Worm (Caenorhabditis elegans) whole organism, L4 larva: ENCODE data around the gene tat-3.

Experiments used
- F10B5.3 ChIP-seq: sonication (generic microtip); optimal IDR thresholded peaks from 2 replicates; lab custom pipeline; 2016; ENCODE audit warnings: mild to moderate bottlenecking, missing genetic modification characterization, missing compliant biosample characterization
- F44E2.7 ChIP-seq: fragments of 200-800 bp; sonication (Bioruptor generic); IDR thresholded peaks from 2 replicates; pipeline ENCODE4 v2.1.2; 2022; ENCODE audit warnings: missing genetic modification characterization, missing compliant biosample characterization
- F49E8.2 ChIP-seq: sonication (generic microtip); optimal IDR thresholded peaks from 2 replicates; lab custom pipeline; 2016; ENCODE audit warnings: missing compliant biosample characterization, mild to moderate bottlenecking, missing genetic modification characterization, borderline replicate concordance
- T26A8.4 ChIP-seq: fragments of 200-800 bp; sonication (Bioruptor generic); IDR thresholded peaks from 2 replicates; pipeline ENCODE4 v1.3.6; 2022; ENCODE audit warnings: missing genetic modification characterization, missing compliant biosample characterization
- Y48G9A.11 ChIP-seq: fragments of 200-800 bp; sonication (Bioruptor generic); IDR thresholded peaks from 2 replicates; pipeline ENCODE4 v1.3.6; 2022; ENCODE audit warnings: missing genetic modification reagents, missing genetic modification characterization, missing compliant biosample characterization
- ZK337.2 ChIP-seq: fragments of 200-800 bp; sonication (Bioruptor generic); IDR thresholded peaks from 2 replicates; pipeline ENCODE4 v1.3.6; 2022; ENCODE audit warnings: missing genetic modification reagents, missing genetic modification characterization, missing compliant biosample characterization
- ZK546.5 ChIP-seq, 2 experiments: sonication (generic microtip); optimal IDR thresholded peaks; 2 replicates each; lab custom pipeline; 2017; ENCODE audit warnings: missing biosample characterization in 2 of 2, missing genetic modification characterization in 2 of 2
- aly-2 ChIP-seq: sonication (generic microtip); optimal IDR thresholded peaks from 2 replicates; lab custom pipeline; 2018; ENCODE audit warnings: missing biosample characterization, missing genetic modification characterization
- arid-1 ChIP-seq: fragments of 200-800 bp; sonication (Bioruptor generic); conservative IDR thresholded peaks from 2 replicates; pipeline ENCODE4 v1.3.6; 2022; ENCODE audit warnings: missing genetic modification reagents, missing genetic modification characterization, missing compliant biosample characterization
- attf-4 ChIP-seq: sonication (generic microtip); optimal IDR thresholded peaks from 3 replicates; lab custom pipeline; 2017; ENCODE audit warnings: missing biosample characterization, missing genetic modification characterization
- ceh-28 ChIP-seq: fragments of 150-350 bp; optimal IDR thresholded peaks from 2 replicates; lab custom pipeline; 2014; ENCODE audit warnings: missing biosample characterization, missing genetic modification reagents, missing genetic modification characterization
- ceh-32 ChIP-seq: sonication (generic microtip); optimal IDR thresholded peaks from 2 replicates; lab custom pipeline; 2016; ENCODE audit warnings: mild to moderate bottlenecking, missing genetic modification characterization, missing compliant biosample characterization; ENCODE audit not compliant: poor library complexity
- ceh-62 ChIP-seq: sonication (generic microtip); optimal IDR thresholded peaks from 2 replicates; lab custom pipeline; 2017; ENCODE audit warnings: missing biosample characterization, missing genetic modification characterization
- ces-1 ChIP-seq: fragments of 150-350 bp; sonication (generic microtip); optimal IDR thresholded peaks from 4 replicates; lab custom pipeline; 2014; ENCODE audit warnings: missing biosample characterization, missing genetic modification reagents, missing genetic modification characterization
- ctbp-1 ChIP-seq: fragments of 200-800 bp; sonication (Bioruptor generic); IDR thresholded peaks from 2 replicates; pipeline ENCODE4 v1.3.6; 2022; ENCODE audit warnings: missing genetic modification reagents, missing genetic modification characterization, missing compliant biosample characterization
- daf-19 ChIP-seq: fragments of 200-800 bp; sonication (Bioruptor generic); conservative IDR thresholded peaks from 2 replicates; pipeline ENCODE4 v1.3.6; 2022; ENCODE audit warnings: missing genetic modification characterization, missing compliant biosample characterization
- daf-8 ChIP-seq: fragments of 200-800 bp; sonication (Bioruptor generic); IDR thresholded peaks from 2 replicates; pipeline ENCODE4 v1.3.6; 2022; ENCODE audit warnings: missing genetic modification characterization, missing compliant biosample characterization
- dmd-8 ChIP-seq: fragments of 200-800 bp; sonication (Bioruptor generic); IDR thresholded peaks from 2 replicates; pipeline ENCODE4 v1.3.6; 2022; ENCODE audit warnings: missing genetic modification characterization, missing compliant biosample characterization
- fos-1 ChIP-seq: fragments of 150-350 bp; optimal IDR thresholded peaks from 2 replicates; lab custom pipeline; 2014; ENCODE audit warnings: missing biosample characterization, missing genetic modification characterization
- hif-1 ChIP-seq, 2 experiments: sonication (generic microtip); optimal IDR thresholded peaks; 2 replicates each; lab custom pipeline; 2016 to 2017; ENCODE audit warnings: missing compliant biosample characterization in 2 of 2, missing genetic modification characterization in 2 of 2, missing genetic modification reagents in 2 of 2, missing genotype in 2 of 2, mild to moderate bottlenecking in 1 of 2
- hlh-11 ChIP-seq: fragments of 200-800 bp; sonication (Bioruptor generic); optimal IDR thresholded peaks from 2 replicates; lab custom pipeline; 2018; ENCODE audit warnings: mild to moderate bottlenecking, missing genetic modification characterization, missing compliant biosample characterization
- jun-1 ChIP-seq: fragments of 150-350 bp; optimal IDR thresholded peaks from 2 replicates; lab custom pipeline; 2014; ENCODE audit warnings: missing biosample characterization, missing genetic modification reagents, missing genetic modification characterization
- lin-13 ChIP-seq: fragments of 150-350 bp; optimal IDR thresholded peaks from 2 replicates; lab custom pipeline; 2014; ENCODE audit warnings: missing biosample characterization, missing genetic modification reagents, missing genetic modification characterization
- lin-15B ChIP-seq: fragments of 150-350 bp; sonication (generic microtip); optimal IDR thresholded peaks from 3 replicates; lab custom pipeline; 2014; ENCODE audit warnings: missing biosample characterization, missing genetic modification characterization
- lin-29 ChIP-seq: fragments of 200-800 bp; sonication (Bioruptor generic); IDR thresholded peaks from 2 replicates; pipeline ENCODE4 v1.3.6; 2022; ENCODE audit warnings: missing genetic modification reagents, missing genetic modification characterization, missing compliant biosample characterization
- lsy-2 ChIP-seq, 2 experiments: fragments of 150-350 bp in 1 of 2; sonication (generic microtip) in 1 of 2; optimal IDR thresholded peaks; 2 replicates each; lab custom pipeline; 2014 to 2017; ENCODE audit warnings: missing biosample characterization in 2 of 2, missing genetic modification characterization in 2 of 2
- madf-5 ChIP-seq, 2 experiments: fragments of 200-800 bp; sonication (Bioruptor generic); IDR thresholded peaks; 2 replicates each; pipeline ENCODE4 v1.3.6; 2022; ENCODE audit warnings: missing compliant biosample characterization in 2 of 2, missing genetic modification characterization in 2 of 2
- mep-1 ChIP-seq: fragments of 150-350 bp; sonication (generic microtip); optimal IDR thresholded peaks from 3 replicates; lab custom pipeline; 2014; ENCODE audit warnings: missing biosample characterization, missing genetic modification characterization
- mes-2 ChIP-seq: sonication (generic microtip); optimal IDR thresholded peaks from 2 replicates; lab custom pipeline; 2016; ENCODE audit warnings: missing genotype, mild to moderate bottlenecking, missing genetic modification characterization, missing compliant biosample characterization; ENCODE audit not compliant: poor library complexity, severe bottlenecking
- nhr-102 ChIP-seq: sonication (generic microtip); optimal IDR thresholded peaks from 2 replicates; lab custom pipeline; 2016; ENCODE audit warnings: mild to moderate bottlenecking, missing genetic modification characterization, moderate library complexity, missing compliant biosample characterization
- nhr-111 ChIP-seq: fragments of 200-800 bp; sonication (Bioruptor generic); optimal IDR thresholded peaks from 2 replicates; lab custom pipeline; 2018; ENCODE audit warnings: mild to moderate bottlenecking, missing genetic modification characterization, missing compliant biosample characterization
- nhr-41 ChIP-seq: fragments of 200-800 bp; sonication (Bioruptor generic); IDR thresholded peaks from 2 replicates; pipeline ENCODE4 v1.3.6; 2022; ENCODE audit warnings: missing genetic modification reagents, missing genetic modification characterization, missing compliant biosample characterization
- nhr-42 ChIP-seq: fragments of 200-800 bp; sonication (Bioruptor generic); IDR thresholded peaks from 2 replicates; pipeline ENCODE4 v1.3.6; 2022; ENCODE audit warnings: missing genetic modification characterization, missing compliant biosample characterization
- nhr-6 ChIP-seq: fragments of 150-350 bp; optimal IDR thresholded peaks from 2 replicates; lab custom pipeline; 2014; ENCODE audit warnings: missing biosample characterization, missing genetic modification characterization
- pha-4 ChIP-seq, 2 experiments: fragments of 150-350 bp in 1 of 2; fragments of 200-800 bp in 1 of 2; sonication (Bioruptor generic) in 1 of 2; IDR thresholded peaks in 1 of 2; optimal IDR thresholded peaks in 1 of 2; 2 replicates each; pipeline versions ENCODE4 v1.3.6 to Lab custom; 2014 to 2022; ENCODE audit warnings: missing genetic modification characterization in 2 of 2, missing genetic modification reagents in 2 of 2, missing biosample characterization in 1 of 2, missing compliant biosample characterization in 1 of 2
- php-3 ChIP-seq: fragments of 200-800 bp; sonication (Bioruptor generic); IDR thresholded peaks from 2 replicates; pipeline ENCODE4 v1.3.6; 2022; ENCODE audit warnings: missing genetic modification reagents, missing genetic modification characterization, missing compliant biosample characterization
- rbr-2 ChIP-seq: sonication (generic microtip); optimal IDR thresholded peaks from 2 replicates; lab custom pipeline; 2016; ENCODE audit warnings: missing genotype, missing genetic modification characterization, missing compliant biosample characterization
- set-16 ChIP-seq: fragments of 200-800 bp; sonication (Bioruptor generic); IDR thresholded peaks from 2 replicates; pipeline ENCODE4 v1.3.6; 2022; ENCODE audit warnings: missing genetic modification reagents, missing genetic modification characterization, missing compliant biosample characterization
- skn-1 ChIP-seq: fragments of 150-350 bp; optimal IDR thresholded peaks from 2 replicates; lab custom pipeline; 2014; ENCODE audit warnings: missing biosample characterization, missing genetic modification characterization
- snpc-1.2 ChIP-seq: fragments of 200-800 bp; sonication (Bioruptor generic); IDR thresholded peaks from 2 replicates; pipeline ENCODE4 v1.3.6; 2022; ENCODE audit warnings: missing genetic modification reagents, missing genetic modification characterization, missing compliant biosample characterization
- tag-97 ChIP-seq: fragments of 200-800 bp; sonication (Bioruptor generic); IDR thresholded peaks from 2 replicates; pipeline ENCODE4 v1.3.6; 2022; ENCODE audit warnings: missing genetic modification characterization, missing compliant biosample characterization
- unc-130 ChIP-seq: sonication (generic microtip); optimal IDR thresholded peaks from 2 replicates; lab custom pipeline; 2016; ENCODE audit warnings: missing genetic modification reagents, missing genetic modification characterization, missing compliant biosample characterization
- unc-62 ChIP-seq, 3 experiments: fragments of 150-350 bp in 1 of 3; sonication (generic microtip); optimal IDR thresholded peaks in 2 of 3; peaks in 1 of 3; 1 replicate in 1 of 3; 2 replicates in 2 of 3; lab custom pipeline; 2014 to 2017; ENCODE audit warnings: missing biosample characterization in 3 of 3, missing genetic modification characterization in 3 of 3, missing genetic modification reagents in 3 of 3, missing genotype in 1 of 3
- vab-7 ChIP-seq: fragments of 200-800 bp; sonication (Bioruptor generic); IDR thresholded peaks from 2 replicates; pipeline ENCODE4 v1.3.6; 2022; ENCODE audit warnings: missing genetic modification reagents, missing genetic modification characterization, missing compliant biosample characterization
- zfp-3 ChIP-seq: fragments of 200-800 bp; sonication (Bioruptor generic); conservative IDR thresholded peaks from 2 replicates; pipeline ENCODE4 v1.3.6; 2022; ENCODE audit warnings: missing genetic modification reagents, missing genetic modification characterization, missing compliant biosample characterization
- zip-2 ChIP-seq: fragments of 150-350 bp; optimal IDR thresholded peaks from 2 replicates; lab custom pipeline; 2014; ENCODE audit warnings: missing biosample characterization, missing genetic modification characterization

The tat-3 gene

DNA sequence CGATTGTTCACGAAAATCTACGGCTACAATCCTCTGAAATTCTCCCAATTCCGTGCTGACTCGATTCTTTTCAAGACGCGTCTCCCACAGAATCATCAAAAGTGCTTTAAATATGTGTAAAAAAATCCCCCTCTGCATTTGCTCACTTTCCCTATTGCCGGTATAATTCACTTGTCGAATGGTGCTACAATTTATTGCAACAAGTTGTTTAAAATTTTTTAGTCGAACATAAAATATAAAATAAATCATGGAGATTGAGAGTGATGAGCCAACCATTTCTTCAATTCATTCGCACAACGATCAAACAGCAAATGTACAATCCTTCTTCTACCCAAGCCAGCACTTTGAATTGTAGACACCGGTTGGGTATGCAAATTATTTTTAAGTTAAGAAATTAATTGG is 15.9 kb upstream of the tat-3 start (continued):
- no peak for TF ChIP-seq tag-97
- no peak for TF ChIP-seq lin-29 (GFP tag; lab: Robert Waterston, UW)
- no peak for TF ChIP-seq skn-1 (tag; lab: Kevin White, UChicago)
- TF ChIP-seq snpc-1.2 (GFP tag; lab: Robert Waterston, UW) = peak; percentile 65; the same call in 1 of the 2 replicates
- no peak for TF ChIP-seq set-16 (GFP tag; lab: Robert Waterston, UW)
- TF ChIP-seq F44E2.7 (GFP tag; lab: Robert Waterston, UW) = 0 out of 2 replicates have a peak, but pooled peaks have one; percentile 34
- peak; percentile 64 for TF ChIP-seq Y48G9A.11 (GFP tag; lab: Robert Waterston, UW)
- no peak for TF ChIP-seq lsy-2 (tag; optimal IDR thresholded peaks at IDR 0.05; lab: Kevin White, UChicago)
- no peak for TF ChIP-seq nhr-42
- 0 out of 2 replicates have a peak, but pooled peaks have one; percentile 52 for TF ChIP-seq T26A8.4
- no peak for TF ChIP-seq vab-7
- TF ChIP-seq nhr-6 (tag; lab: Kevin White, UChicago) = no peak
- TF ChIP-seq zip-2 (tag; lab: Kevin White, UChicago) = no peak
- no peak for TF ChIP-seq attf-4 (tag; lab: Kevin White, UChicago)
- no peak for TF ChIP-seq fos-1 (tag; lab: Kevin White, UChicago)
- no peak for TF ChIP-seq dmd-8 (GFP tag; lab: Robert Waterston, UW)
- 0 out of 4 replicates have a peak, but pooled peaks of 1 of the 2 experiments have one; percentile 31 for TF ChIP-seq madf-5 (GFP tag; IDR thresholded peaks at IDR 0.05; lab: Robert Waterston, UW)
- TF ChIP-seq pha-4 (GFP tag; IDR thresholded peaks at IDR 0.05; lab: Robert Waterston, UW) = peak; percentile 69; the same call in 1 of the 2 replicates
- TF ChIP-seq pha-4 (tag; optimal IDR thresholded peaks at IDR 0.05; lab: Kevin White, UChicago) = no peak
- TF ChIP-seq ctbp-1 (GFP tag; lab: Robert Waterston, UW) = peak; percentile 53; the same call in 1 of the 2 replicates
- peak; percentile 91 for TF ChIP-seq F49E8.2 (tag; lab: Kevin White, UChicago)
- TF ChIP-seq, all 104 proteins: peak for 22

DNA sequence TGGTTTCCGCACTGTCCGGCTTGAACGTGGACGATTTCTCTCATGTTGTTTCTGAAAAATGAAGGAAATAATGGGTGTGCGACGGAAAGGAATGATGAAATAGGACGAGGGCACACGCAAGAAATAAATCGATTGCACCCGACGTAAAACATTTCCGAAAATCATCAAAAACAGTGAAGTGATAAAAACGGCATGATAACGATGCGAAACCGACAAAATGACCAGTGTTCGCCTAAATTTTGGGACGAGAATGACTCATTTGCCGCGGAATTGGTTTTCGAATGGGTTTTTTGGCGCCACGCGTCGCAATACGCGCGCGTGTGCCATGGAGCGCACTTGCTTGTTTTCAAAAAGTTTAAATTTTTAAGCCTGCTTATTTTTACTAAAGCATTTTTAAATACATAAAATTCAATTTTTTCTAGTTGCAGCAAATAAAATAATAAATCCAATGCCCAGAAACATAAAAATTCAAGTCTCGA is 11.9 kb upstream of the tat-3 start, which contains the start of the genes tbb-1 and rib-2:
tbb-1 (minus strand) TSS at position 51 of the 479 bp plus-strand sequence.
rib-2 (plus strand) TSS at position 429 of the 479 bp plus-strand sequence.
- TF ChIP-seq arid-1 (GFP tag; lab: Robert Waterston, UW) = peak; percentile 77
- peak; percentile 58 for TF ChIP-seq rbr-2 (tag; lab: Kevin White, UChicago)
- no peak for TF ChIP-seq vab-7
- no peak for TF ChIP-seq ZK546.5 (tag; optimal IDR thresholded peaks at IDR 0.05; lab: Kevin White, UChicago)
- TF ChIP-seq hif-1 (tag; optimal IDR thresholded peaks at IDR 0.05; lab: Kevin White, UChicago) = peak in 1 of 2 experiments; percentile 71
- TF ChIP-seq ceh-28 (tag; lab: Kevin White, UChicago) = no peak
- no peak for TF ChIP-seq F10B5.3 (tag; lab: Kevin White, UChicago)
- peak; percentile 39 for TF ChIP-seq jun-1 (tag; lab: Kevin White, UChicago)
- TF ChIP-seq mes-2 (tag; lab: Kevin White, UChicago) = peak; percentile 82
- peak; percentile 78 for TF ChIP-seq nhr-6 (tag; lab: Kevin White, UChicago)
- no peak for TF ChIP-seq ctbp-1 (GFP tag; lab: Robert Waterston, UW)
- TF ChIP-seq pha-4 (GFP tag; IDR thresholded peaks at IDR 0.05; lab: Robert Waterston, UW) = peak; percentile 76
- TF ChIP-seq pha-4 (tag; optimal IDR thresholded peaks at IDR 0.05; lab: Kevin White, UChicago) = no peak
- TF ChIP-seq lsy-2 (tag; optimal IDR thresholded peaks at IDR 0.05; lab: Kevin White, UChicago) = peak in 1 of 2 experiments; percentile 87
- TF ChIP-seq F44E2.7 (GFP tag; lab: Robert Waterston, UW) = 0 out of 2 replicates have a peak, but pooled peaks have one; percentile 27
- no peak for TF ChIP-seq ceh-62
- peak; percentile 86 for TF ChIP-seq mep-1 (tag; lab: Kevin White, UChicago)
- TF ChIP-seq set-16 (GFP tag; lab: Robert Waterston, UW) = no peak; the same call in 1 of the 2 replicates
- peak in 1 of 2 experiments; percentile 20 for TF ChIP-seq unc-62 (GFP tag; optimal IDR thresholded peaks at IDR 0.05 in 1 of 2; lab: Kevin White, UChicago)
- TF ChIP-seq unc-62 (tag; optimal IDR thresholded peaks at IDR 0.05; lab: Kevin White, UChicago) = no peak
- TF ChIP-seq nhr-111 = no peak
- TF ChIP-seq attf-4 (tag; lab: Kevin White, UChicago) = no peak
- no peak for TF ChIP-seq aly-2 (tag; lab: Kevin White, UChicago)
- TF ChIP-seq lin-13 (GFP tag; lab: Kevin White, UChicago) = peak; percentile 93
- TF ChIP-seq hlh-11 (tag; lab: Kevin White, UChicago) = peak; percentile 96
- peak; percentile 76 for TF ChIP-seq nhr-102 (tag; lab: Kevin White, UChicago)
- no peak for TF ChIP-seq daf-8 (GFP tag; lab: Robert Waterston, UW)
- peak; percentile 69 for TF ChIP-seq zfp-3
- TF ChIP-seq unc-130 (GFP tag; lab: Kevin White, UChicago) = peak; percentile 95
- TF ChIP-seq nhr-41 = peak; percentile 68; the same call in 1 of the 2 replicates
- no peak for TF ChIP-seq daf-19
- no peak for TF ChIP-seq ZK337.2 (GFP tag; lab: Robert Waterston, UW)
- TF ChIP-seq ces-1 (GFP tag; lab: Kevin White, UChicago) = no peak
- peak; percentile 24 for TF ChIP-seq lin-15B
- no peak for TF ChIP-seq ceh-32
- TF ChIP-seq php-3 (GFP tag; lab: Robert Waterston, UW) = peak; percentile 99
